Fruit fly (Drosophila melanogaster) whole organism, embryonic: ENCODE results near the gene Bsg.

ENCODE experiments used
- Atf3 ChIP-seq: fragments of 200-800 bp; sonication (Bioruptor generic); optimal IDR thresholded peaks from 3 replicates; lab custom pipeline; 2016; ENCODE audit warnings: missing biosample characterization, missing genetic modification characterization
- CG11560 ChIP-seq: fragments of 200-800 bp; sonication (Bioruptor generic); IDR thresholded peaks from 3 replicates; pipeline ENCODE4 v1.3.6; 2022; ENCODE audit warnings: missing biosample characterization, missing genetic modification characterization
- CG14860 ChIP-seq: fragments of 200-800 bp; sonication (Bioruptor generic); IDR thresholded peaks from 3 replicates; pipeline ENCODE4 v1.3.6; 2022; ENCODE audit warnings: missing biosample characterization, missing genetic modification characterization; ENCODE audit not compliant: partially characterized antibody
- CG2889 ChIP-seq: fragments of 200-800 bp; sonication (Bioruptor generic); IDR thresholded peaks from 3 replicates; pipeline ENCODE4 v1.3.6; 2022; ENCODE audit warnings: missing biosample characterization, missing genetic modification characterization
- CG33213 ChIP-seq: fragments of 200-800 bp; sonication (Bioruptor generic); optimal IDR thresholded peaks from 3 replicates; lab custom pipeline; 2016; ENCODE audit warnings: missing biosample characterization, missing genetic modification characterization
- CG8290 ChIP-seq, 3 experiments: fragments of 200-800 bp; sonication (Bioruptor generic); optimal IDR thresholded peaks; 2 replicates each; lab custom pipeline; 2016 to 2019; ENCODE audit warnings: missing biosample characterization in 3 of 3, missing genetic modification characterization in 3 of 3, mild to moderate bottlenecking in 2 of 3, moderate library complexity in 1 of 3
- CG8944 ChIP-seq: fragments of 200-800 bp; sonication (Bioruptor generic); optimal IDR thresholded peaks from 3 replicates; lab custom pipeline; 2016; ENCODE audit warnings: missing biosample characterization, missing genetic modification characterization
- en ChIP-seq: fragments of 200-800 bp; sonication (Bioruptor generic); optimal IDR thresholded peaks from 2 replicates; lab custom pipeline; 2016; ENCODE audit warnings: missing biosample characterization, missing genetic modification characterization
- eve ChIP-seq, 2 experiments: fragments of >200 bp; optimal IDR thresholded peaks; 2 replicates each; lab custom pipeline; 2017; ENCODE audit warnings: missing biosample characterization in 2 of 2, missing genetic modification characterization in 2 of 2
- h ChIP-seq: fragments of >200 bp; optimal IDR thresholded peaks from 2 replicates; lab custom pipeline; 2017
- kay ChIP-seq: fragments of 200-800 bp; sonication (Bioruptor generic); optimal IDR thresholded peaks from 2 replicates; lab custom pipeline; 2016; ENCODE audit warnings: missing biosample characterization, missing genetic modification characterization
- seq ChIP-seq: fragments of 200-800 bp; sonication (Bioruptor generic); IDR thresholded peaks from 2 replicates; pipeline ENCODE4 v1.3.6; 2022; ENCODE audit warnings: missing biosample characterization, missing genetic modification characterization
- sob ChIP-seq: fragments of 200-800 bp; sonication (Bioruptor generic); IDR thresholded peaks from 2 replicates; pipeline ENCODE4 v1.3.6; 2022; ENCODE audit warnings: missing biosample characterization, missing genetic modification characterization
- toy ChIP-seq: fragments of 200-800 bp; sonication (Bioruptor generic); IDR thresholded peaks from 2 replicates; pipeline ENCODE4 v1.3.6; 2022; ENCODE audit warnings: missing biosample characterization, missing genetic modification characterization

DNA sequence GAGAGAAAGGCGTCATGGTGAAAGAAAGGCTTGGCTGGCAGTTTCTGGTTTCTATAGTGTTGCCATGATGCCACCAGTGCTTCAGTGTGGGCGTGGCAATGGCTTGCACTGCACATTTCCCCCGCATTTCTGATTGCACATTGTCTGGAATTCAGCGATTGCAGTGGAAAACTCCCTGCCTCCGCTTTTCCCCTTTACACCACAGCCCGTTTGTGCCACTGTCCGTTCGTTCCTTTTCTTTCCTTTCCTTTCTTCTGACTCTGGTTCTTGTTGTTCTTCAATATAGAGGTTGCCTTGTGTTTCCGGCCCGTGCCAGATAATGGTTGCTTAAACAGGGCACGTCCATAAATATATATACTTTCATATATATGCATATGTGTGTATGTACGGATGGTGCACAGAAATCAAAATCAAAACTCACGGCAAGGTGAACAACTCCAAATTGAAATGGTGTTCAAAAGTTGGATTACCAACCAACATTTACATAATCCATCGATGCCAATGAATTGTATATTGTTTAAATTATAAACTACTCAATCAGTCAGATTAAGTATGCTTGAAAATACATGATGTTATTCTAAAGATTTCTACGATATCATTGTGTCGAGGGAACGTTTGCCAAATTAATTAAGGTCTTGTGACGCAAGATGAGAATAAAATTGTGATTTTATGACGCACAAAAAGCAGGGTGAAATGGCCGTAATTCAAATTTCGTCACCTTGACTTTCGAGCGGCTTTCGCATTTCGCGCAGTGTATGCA, 10.1 kb downstream of the Bsg start:
- TF ChIP-seq CG11560 (tag; lab: Robert Waterston, UW) (no peak), seq (GFP tag; lab: Robert Waterston, UW) (no peak), eve (GFP tag; optimal IDR thresholded peaks at IDR 0.05; lab: Kevin White, UChicago) (peak in 1 of 2 experiments; percentile 16), CG14860 (GFP tag; lab: Robert Waterston, UW) (no peak), toy (no peak), kay (GFP tag; lab: Kevin White, UChicago) (no peak), CG8944 (GFP tag; lab: Kevin White, UChicago) (no peak), CG8290 (GFP tag; optimal IDR thresholded peaks at IDR 0.05; lab: Kevin White, UChicago) (no peak), CG8290 (tag; optimal IDR thresholded peaks at IDR 0.05; lab: Kevin White, UChicago) (no peak), CG2889 (GFP tag; lab: Robert Waterston, UW) (no peak), en (GFP tag; lab: Kevin White, UChicago) (no peak), Atf3 (GFP tag; lab: Kevin White, UChicago) (no peak), sob (GFP tag; lab: Robert Waterston, UW) (no peak), CG33213 (GFP tag; lab: Kevin White, UChicago) (no peak), h (lab: Kevin White, UChicago) (no peak)
